Worm (Caenorhabditis elegans) whole organism, L2 larva: ENCODE data around the gene haly-1.

ENCODE experiments used
- egl-27 ChIP-seq: sonication (generic microtip); optimal IDR thresholded peaks from 3 replicates; lab custom pipeline; 2017; ENCODE audit warnings: missing biosample characterization, missing genetic modification reagents, missing genetic modification characterization
- gmeb-1 ChIP-seq: fragments of 150-350 bp; optimal IDR thresholded peaks from 2 replicates; lab custom pipeline; 2014; ENCODE audit warnings: missing biosample characterization, missing genetic modification characterization
- lin-13 ChIP-seq: fragments of 150-350 bp; optimal IDR thresholded peaks from 2 replicates; lab custom pipeline; 2014; ENCODE audit warnings: missing biosample characterization, missing genetic modification reagents, missing genetic modification characterization
- snpc-4 ChIP-seq: fragments of 150-350 bp; optimal IDR thresholded peaks from 2 replicates; lab custom pipeline; 2014; ENCODE audit warnings: missing biosample characterization, missing genetic modification characterization
- unc-62 ChIP-seq: fragments of 150-350 bp; optimal IDR thresholded peaks from 2 replicates; lab custom pipeline; 2014; ENCODE audit warnings: missing biosample characterization, missing genetic modification reagents, missing genetic modification characterization

- TF ChIP-seq lin-13 (no peak), egl-27 (no peak), unc-62 (no peak), gmeb-1 (tag; lab: Kevin White, UChicago) (no peak), snpc-4 (no peak)
Measured at ce11 chrX:10902723-10903322, 6.4 kb upstream of the haly-1 start, which contains the start of gene acbp-3.
